Worm (Caenorhabditis elegans) whole organism, L1 larva: ENCODE measurements around the gene vpat-1.

Experiments used
- F16B12.6 ChIP-seq: fragments of 150-350 bp; optimal IDR thresholded peaks from 2 replicates; lab custom pipeline; 2014; ENCODE audit warnings: missing biosample characterization, missing genetic modification characterization
- alr-1 ChIP-seq: fragments of 200-800 bp; sonication (Bioruptor generic); optimal IDR thresholded peaks from 2 replicates; lab custom pipeline; 2018; ENCODE audit warnings: borderline replicate concordance, mild to moderate bottlenecking, missing genetic modification characterization, missing compliant biosample characterization
- aly-2 ChIP-seq: fragments of 150-350 bp; optimal IDR thresholded peaks from 2 replicates; lab custom pipeline; 2014; ENCODE audit warnings: missing biosample characterization, missing genetic modification characterization
- ama-1 ChIP-seq: fragments of 150-350 bp; optimal IDR thresholded peaks from 2 replicates; lab custom pipeline; 2014
- blmp-1 ChIP-seq: fragments of 150-350 bp; optimal IDR thresholded peaks from 2 replicates; lab custom pipeline; 2014; ENCODE audit warnings: missing biosample characterization, missing genetic modification characterization
- ceh-82 ChIP-seq, 3 experiments: fragments of 150-350 bp in 1 of 3; sonication (generic microtip) in 2 of 3; optimal IDR thresholded peaks; 2 replicates each; lab custom pipeline; 2014 to 2017; ENCODE audit warnings: missing biosample characterization in 3 of 3, missing genetic modification characterization in 3 of 3
- ceh-88 ChIP-seq: fragments of 200-800 bp; sonication (Bioruptor generic); IDR thresholded peaks from 2 replicates; pipeline ENCODE4 v1.3.6; 2022; ENCODE audit warnings: missing genetic modification characterization, missing compliant biosample characterization
- ceh-90 ChIP-seq: sonication (generic microtip); optimal IDR thresholded peaks from 2 replicates; lab custom pipeline; 2016; ENCODE audit warnings: missing genetic modification characterization, missing compliant biosample characterization
- dpl-1 ChIP-seq, 3 experiments: fragments of 150-350 bp in 2 of 3; sonication (generic microtip) in 1 of 3; optimal IDR thresholded peaks; 2 replicates each; lab custom pipeline; 2014 to 2017; ENCODE audit warnings: missing biosample characterization in 3 of 3, missing genetic modification characterization in 3 of 3, missing genetic modification reagents in 3 of 3
- egl-13 ChIP-seq: sonication (generic microtip); optimal IDR thresholded peaks from 2 replicates; lab custom pipeline; 2016; ENCODE audit warnings: missing genotype, missing genetic modification reagents, missing genetic modification characterization, missing compliant biosample characterization
- fkh-10 ChIP-seq: sonication (generic microtip); optimal IDR thresholded peaks from 2 replicates; lab custom pipeline; 2017; ENCODE audit warnings: missing biosample characterization, missing genetic modification reagents, missing genetic modification characterization
- fos-1 ChIP-seq: fragments of 150-350 bp; optimal IDR thresholded peaks from 2 replicates; lab custom pipeline; 2014; ENCODE audit warnings: missing biosample characterization, missing genetic modification characterization
- grh-1 ChIP-seq: fragments of 200-800 bp; sonication (Bioruptor generic); IDR thresholded peaks from 2 replicates; pipeline ENCODE4 v1.3.6; 2022; ENCODE audit warnings: missing genetic modification reagents, missing genetic modification characterization, missing compliant biosample characterization
- hlh-17 ChIP-seq: fragments of 200-800 bp; sonication (Bioruptor generic); optimal IDR thresholded peaks from 2 replicates; lab custom pipeline; 2018; ENCODE audit warnings: missing genetic modification characterization, mild to moderate bottlenecking, missing compliant biosample characterization, moderate library complexity, borderline replicate concordance
- hlh-4 ChIP-seq: sonication (generic microtip); optimal IDR thresholded peaks from 2 replicates; lab custom pipeline; 2016; ENCODE audit warnings: mild to moderate bottlenecking, missing genetic modification characterization, missing compliant biosample characterization
- hpl-2 ChIP-seq: fragments of 150-350 bp; optimal IDR thresholded peaks from 2 replicates; lab custom pipeline; 2014; ENCODE audit warnings: missing biosample characterization, missing genetic modification reagents, missing genetic modification characterization
- isw-1 ChIP-seq: fragments of 200-800 bp; sonication (Bioruptor generic); IDR thresholded peaks from 2 replicates; pipeline ENCODE4 v1.3.6; 2022; ENCODE audit warnings: missing genetic modification characterization, missing compliant biosample characterization
- jun-1 ChIP-seq: fragments of 150-350 bp; optimal IDR thresholded peaks from 2 replicates; lab custom pipeline; 2014; ENCODE audit warnings: missing biosample characterization, missing genetic modification reagents, missing genetic modification characterization
- lin-14 ChIP-seq: fragments of 200-800 bp; sonication (Bioruptor generic); optimal IDR thresholded peaks from 2 replicates; lab custom pipeline; 2018; ENCODE audit warnings: mild to moderate bottlenecking, missing genetic modification characterization, moderate library complexity, missing compliant biosample characterization
- lin-35 ChIP-seq, 2 experiments: fragments of 150-350 bp; optimal IDR thresholded peaks; 2 replicates each; lab custom pipeline; 2014; ENCODE audit warnings: missing biosample characterization in 2 of 2, missing genetic modification characterization in 2 of 2, missing genetic modification reagents in 2 of 2
- lin-39 ChIP-seq: fragments of 150-350 bp; optimal IDR thresholded peaks from 2 replicates; lab custom pipeline; 2014; ENCODE audit warnings: missing biosample characterization, missing genetic modification reagents, missing genetic modification characterization
- lsy-2 ChIP-seq, 2 experiments: fragments of 150-350 bp; optimal IDR thresholded peaks; 2 replicates each; lab custom pipeline; 2014; ENCODE audit warnings: missing biosample characterization in 2 of 2, missing genetic modification characterization in 2 of 2
- mab-9 ChIP-seq: fragments of 200-800 bp; sonication (Bioruptor generic); IDR thresholded peaks from 2 replicates; pipeline ENCODE4 v1.3.6; 2022; ENCODE audit warnings: missing genetic modification reagents, missing genetic modification characterization, missing compliant biosample characterization
- mef-2 ChIP-seq: fragments of 150-350 bp; optimal IDR thresholded peaks from 2 replicates; lab custom pipeline; 2014; ENCODE audit warnings: missing biosample characterization, missing genetic modification characterization
- mep-1 ChIP-seq: fragments of 150-350 bp; optimal IDR thresholded peaks from 2 replicates; lab custom pipeline; 2014; ENCODE audit warnings: missing biosample characterization, missing genetic modification characterization
- nhr-19 ChIP-seq: fragments of 200-800 bp; sonication (Bioruptor generic); conservative IDR thresholded peaks from 2 replicates; pipeline ENCODE4 v1.3.6; 2022; ENCODE audit warnings: missing genetic modification characterization, missing compliant biosample characterization
- nhr-20 ChIP-seq: sonication (generic microtip); optimal IDR thresholded peaks from 2 replicates; lab custom pipeline; 2016; ENCODE audit warnings: mild to moderate bottlenecking, missing genetic modification characterization, missing compliant biosample characterization
- nhr-28 ChIP-seq: fragments of 150-350 bp; optimal IDR thresholded peaks from 2 replicates; lab custom pipeline; 2014; ENCODE audit warnings: missing biosample characterization, missing genetic modification characterization
- nhr-47 ChIP-seq: sonication (generic microtip); optimal IDR thresholded peaks from 2 replicates; lab custom pipeline; 2016; ENCODE audit warnings: mild to moderate bottlenecking, missing genetic modification characterization, moderate library complexity, missing compliant biosample characterization
- nhr-71 ChIP-seq: sonication (generic microtip); optimal IDR thresholded peaks from 2 replicates; lab custom pipeline; 2016; ENCODE audit warnings: mild to moderate bottlenecking, missing genetic modification characterization, moderate library complexity, missing compliant biosample characterization
- nhr-85 ChIP-seq: sonication (generic microtip); peaks from one replicate; lab custom pipeline; 2016; ENCODE audit warnings: missing genetic modification characterization, inconsistent platforms, missing compliant biosample characterization
- pag-3 ChIP-seq: sonication (generic microtip); optimal IDR thresholded peaks from 2 replicates; lab custom pipeline; 2017; ENCODE audit warnings: missing genetic modification characterization, mild to moderate bottlenecking, missing compliant biosample characterization, antibody characterized with exemption, borderline replicate concordance; ENCODE audit not compliant: insufficient read depth
- pax-3 ChIP-seq: fragments of 200-800 bp; sonication (Bioruptor generic); optimal IDR thresholded peaks from 2 replicates; lab custom pipeline; 2018; ENCODE audit warnings: mild to moderate bottlenecking, missing genetic modification characterization, moderate library complexity, missing compliant biosample characterization
- pqm-1 ChIP-seq: sonication (generic microtip); optimal IDR thresholded peaks from 3 replicates; lab custom pipeline; 2017; ENCODE audit warnings: missing biosample characterization, missing genetic modification characterization
- rnt-1 ChIP-seq: sonication (generic microtip); optimal IDR thresholded peaks from 2 replicates; lab custom pipeline; 2016; ENCODE audit warnings: mild to moderate bottlenecking, missing genetic modification characterization, moderate library complexity, missing compliant biosample characterization
- skn-1 ChIP-seq: fragments of 150-350 bp; optimal IDR thresholded peaks from 2 replicates; lab custom pipeline; 2014; ENCODE audit warnings: missing biosample characterization, missing genetic modification characterization
- snpc-4 ChIP-seq: fragments of 150-350 bp; optimal IDR thresholded peaks from 2 replicates; lab custom pipeline; 2014; ENCODE audit warnings: missing biosample characterization, missing genetic modification characterization
- snu-23 ChIP-seq: sonication (generic microtip); optimal IDR thresholded peaks from 2 replicates; lab custom pipeline; 2016; ENCODE audit warnings: missing genetic modification characterization, missing compliant biosample characterization
- sox-4 ChIP-seq: sonication (generic microtip); optimal IDR thresholded peaks from 2 replicates; lab custom pipeline; 2016; ENCODE audit warnings: missing genetic modification characterization, missing compliant biosample characterization
- swsn-7 ChIP-seq: sonication (generic microtip); optimal IDR thresholded peaks from 2 replicates; lab custom pipeline; 2016; ENCODE audit warnings: missing genetic modification characterization, missing compliant biosample characterization
- tbx-2 ChIP-seq: sonication (generic microtip); optimal IDR thresholded peaks from 2 replicates; lab custom pipeline; 2016; ENCODE audit warnings: missing genetic modification characterization, missing compliant biosample characterization
- unc-30 ChIP-seq: sonication (generic microtip); optimal IDR thresholded peaks from 2 replicates; lab custom pipeline; 2017; ENCODE audit warnings: missing biosample characterization, missing genetic modification characterization
- zag-1 ChIP-seq: fragments of 150-350 bp; optimal IDR thresholded peaks from 2 replicates; lab custom pipeline; 2014; ENCODE audit warnings: missing biosample characterization, missing genetic modification characterization
- ztf-11 ChIP-seq, 2 experiments: sonication (generic microtip); optimal IDR thresholded peaks; 2 replicates each; lab custom pipeline; 2016 to 2017; ENCODE audit warnings: missing genetic modification characterization in 2 of 2, missing biosample characterization in 1 of 2, missing compliant biosample characterization in 1 of 2
- ztf-4 ChIP-seq: fragments of 150-350 bp; optimal IDR thresholded peaks from 2 replicates; lab custom pipeline; 2014; ENCODE audit warnings: missing biosample characterization, missing genetic modification characterization

vpat-1 gene

ce11 chrX:1004037-1004436 is 42.0 kb downstream of the vpat-1 start, which contains the start of gene cutl-21:
cutl-21 (plus strand) TSS chrX:1004337.
- TF ChIP-seq dpl-1 (GFP tag; optimal IDR thresholded peaks at IDR 0.05; lab: Kevin White, UChicago) = no peak
- TF ChIP-seq F16B12.6 = no peak
- TF ChIP-seq hpl-2 (GFP tag; lab: Kevin White, UChicago) = no peak
- TF ChIP-seq mab-9 (GFP tag; lab: Robert Waterston, UW) = no peak
- TF ChIP-seq lsy-2 (tag; optimal IDR thresholded peaks at IDR 0.05; lab: Kevin White, UChicago) = no peak
- TF ChIP-seq hlh-17 (GFP tag; lab: Kevin White, UChicago) = no peak
- no peak for TF ChIP-seq pag-3
- no peak for TF ChIP-seq unc-30
- TF ChIP-seq nhr-47 (tag; lab: Kevin White, UChicago) = no peak
- no peak for TF ChIP-seq aly-2 (tag; lab: Kevin White, UChicago)
- TF ChIP-seq tbx-2 (tag; lab: Kevin White, UChicago) = no peak
- TF ChIP-seq alr-1 = no peak
- no peak for TF ChIP-seq isw-1 (GFP tag; lab: Robert Waterston, UW)
- TF ChIP-seq ceh-88 (GFP tag; lab: Robert Waterston, UW) = no peak
- no peak for TF ChIP-seq nhr-71 (tag; lab: Kevin White, UChicago)
- TF ChIP-seq zag-1 (tag; lab: Kevin White, UChicago) = no peak

- no peak for TF ChIP-seq skn-1 (tag; lab: Kevin White, UChicago)
- TF ChIP-seq nhr-71 (tag; lab: Kevin White, UChicago) = peak; percentile 33
- peak; percentile 1 for TF ChIP-seq nhr-47 (tag; lab: Kevin White, UChicago)
- peak; percentile 68 for TF ChIP-seq hlh-4 (tag; lab: Kevin White, UChicago)
Observed at ce11 chrX:994678-995077, 51.3 kb downstream of the vpat-1 start.

- TF ChIP-seq zag-1 (tag; lab: Kevin White, UChicago) (no peak), egl-13 (tag; lab: Kevin White, UChicago) (peak; percentile 88), nhr-47 (tag; lab: Kevin White, UChicago) (peak; percentile 81), snu-23 (peak; percentile 71), hlh-4 (tag; lab: Kevin White, UChicago) (no peak), sox-4 (peak; percentile 70), unc-30 (no peak), pqm-1 (tag; lab: Kevin White, UChicago) (no peak), isw-1 (GFP tag; lab: Robert Waterston, UW) (peak; percentile 41), pax-3 (peak; percentile 58), mab-9 (GFP tag; lab: Robert Waterston, UW) (peak; percentile 26; the same call in 1 of the 2 replicates), nhr-20 (tag; lab: Kevin White, UChicago) (peak; percentile 3), lin-35 (GFP tag; optimal IDR thresholded peaks at IDR 0.05; lab: Kevin White, UChicago) (peak in 1 of 2 experiments; percentile 24), nhr-28 (no peak), jun-1 (tag; lab: Kevin White, UChicago) (peak; percentile 40), grh-1 (no peak), blmp-1 (tag; lab: Kevin White, UChicago) (no peak), nhr-71 (tag; lab: Kevin White, UChicago) (peak; percentile 84), lin-39 (tag; lab: Kevin White, UChicago) (no peak), ama-1 (lab: Kevin White, UChicago) (no peak), fos-1 (tag; lab: Kevin White, UChicago) (no peak), tbx-2 (tag; lab: Kevin White, UChicago) (peak; percentile 76), dpl-1 (GFP tag; optimal IDR thresholded peaks at IDR 0.05; lab: Kevin White, UChicago) (peak in 1 of 3 experiments; percentile 13), rnt-1 (tag; lab: Kevin White, UChicago) (peak; percentile 26), ceh-88 (GFP tag; lab: Robert Waterston, UW) (peak; percentile 47; the same call in 1 of the 2 replicates), nhr-85 (no peak), ztf-11 (tag; optimal IDR thresholded peaks at IDR 0.05; lab: Kevin White, UChicago) (peak in 1 of 2 experiments; percentile 63), lsy-2 (tag; optimal IDR thresholded peaks at IDR 0.05; lab: Kevin White, UChicago) (peak; percentile 38 to 40), swsn-7 (tag; lab: Kevin White, UChicago) (peak; percentile 76), nhr-19 (GFP tag; lab: Robert Waterston, UW) (peak; percentile 33), snpc-4 (tag; lab: Kevin White, UChicago) (peak; percentile 6), lin-14 (GFP tag; lab: Kevin White, UChicago) (peak; percentile 93), ceh-82 (tag; optimal IDR thresholded peaks at IDR 0.05; lab: Kevin White, UChicago) (peak; percentile 57 to 71 (median 63)), ceh-90 (tag; lab: Kevin White, UChicago) (no peak), alr-1 (no peak), fkh-10 (peak; percentile 64), ztf-4 (tag; lab: Kevin White, UChicago) (peak; percentile 7), skn-1 (tag; lab: Kevin White, UChicago) (peak; percentile 19), mep-1 (tag; lab: Kevin White, UChicago) (peak; percentile 44), mef-2 (tag; lab: Kevin White, UChicago) (peak; percentile 3)
Observed at ce11 chrX:992650-993403, 53.2 kb downstream of the vpat-1 start.
